Worm (Caenorhabditis elegans) whole organism, L4 larva: ENCODE measurements around the gene srx-46.

ENCODE experiments used
- aha-1 ChIP-seq: fragments of 150-350 bp; peaks from one replicate; lab custom pipeline; 2014; ENCODE audit warnings: missing biosample characterization, missing genetic modification characterization
- pqm-1 ChIP-seq: sonication (generic microtip); optimal IDR thresholded peaks from 2 replicates; lab custom pipeline; 2017; ENCODE audit warnings: missing biosample characterization, missing genetic modification characterization

- TF ChIP-seq pqm-1 (tag; lab: Kevin White, UChicago), result no peak
- no peak for TF ChIP-seq aha-1 (tag; lab: Kevin White, UChicago)
Observed at ce11 chrV:9359674-9360073, 6.6 kb downstream of the srx-46 start, which contains the start of gene gpa-3.
